Worm (Caenorhabditis elegans) whole organism, L1 larva: ENCODE data around the gene nlp-76.
A peak's percentile ranks its signal among the peaks of the same experiment; 100 is the strongest.

Source experiments
- C16A3.4 ChIP-seq: fragments of 150-350 bp; optimal IDR thresholded peaks from 2 replicates; lab custom pipeline; 2014; ENCODE audit warnings: missing biosample characterization, missing genetic modification characterization
- Y116A8C.19 ChIP-seq: sonication (generic microtip); optimal IDR thresholded peaks from 2 replicates; lab custom pipeline; 2016; ENCODE audit warnings: missing compliant biosample characterization, missing genetic modification characterization, borderline replicate concordance
- alr-1 ChIP-seq: fragments of 200-800 bp; sonication (Bioruptor generic); optimal IDR thresholded peaks from 2 replicates; lab custom pipeline; 2018; ENCODE audit warnings: borderline replicate concordance, mild to moderate bottlenecking, missing genetic modification characterization, missing compliant biosample characterization
- ama-1 ChIP-seq: fragments of 150-350 bp; optimal IDR thresholded peaks from 2 replicates; lab custom pipeline; 2014
- ceh-8 ChIP-seq: fragments of 200-800 bp; sonication (Bioruptor generic); optimal IDR thresholded peaks from 2 replicates; lab custom pipeline; 2018; ENCODE audit warnings: mild to moderate bottlenecking, missing genetic modification characterization, moderate library complexity, missing compliant biosample characterization
- ceh-88 ChIP-seq: fragments of 200-800 bp; sonication (Bioruptor generic); IDR thresholded peaks from 2 replicates; pipeline ENCODE4 v1.3.6; 2022; ENCODE audit warnings: missing genetic modification characterization, missing compliant biosample characterization
- dsc-1 ChIP-seq: sonication (generic microtip); optimal IDR thresholded peaks from 2 replicates; lab custom pipeline; 2016; ENCODE audit warnings: mild to moderate bottlenecking, missing genetic modification characterization, missing compliant biosample characterization
- efl-1 ChIP-seq, 4 experiments: fragments of 150-350 bp; optimal IDR thresholded peaks in 3 of 4; peaks in 1 of 4; 1 replicate in 1 of 4; 2 replicates in 3 of 4; lab custom pipeline; 2014; ENCODE audit warnings: missing biosample characterization in 2 of 4, missing genetic modification characterization in 2 of 4, missing genetic modification reagents in 2 of 4
- efl-3 ChIP-seq: fragments of 200-800 bp; sonication (Bioruptor generic); optimal IDR thresholded peaks from 2 replicates; lab custom pipeline; 2018; ENCODE audit warnings: mild to moderate bottlenecking, missing genetic modification characterization, missing compliant biosample characterization
- egl-13 ChIP-seq: sonication (generic microtip); optimal IDR thresholded peaks from 2 replicates; lab custom pipeline; 2016; ENCODE audit warnings: missing genotype, missing genetic modification reagents, missing genetic modification characterization, missing compliant biosample characterization
- egl-27 ChIP-seq, 2 experiments: fragments of 150-350 bp in 1 of 2; sonication (generic microtip); optimal IDR thresholded peaks; 3 replicates each; lab custom pipeline; 2017 to 2018; ENCODE audit warnings: missing biosample characterization in 2 of 2, missing genetic modification characterization in 2 of 2, missing genetic modification reagents in 2 of 2
- fkh-8 ChIP-seq: sonication (generic microtip); optimal IDR thresholded peaks from 2 replicates; lab custom pipeline; 2016; ENCODE audit warnings: mild to moderate bottlenecking, missing genetic modification characterization, missing compliant biosample characterization
- lin-14 ChIP-seq: fragments of 200-800 bp; sonication (Bioruptor generic); optimal IDR thresholded peaks from 2 replicates; lab custom pipeline; 2018; ENCODE audit warnings: mild to moderate bottlenecking, missing genetic modification characterization, moderate library complexity, missing compliant biosample characterization
- lin-35 ChIP-seq, 2 experiments: fragments of 150-350 bp; optimal IDR thresholded peaks; 2 replicates each; lab custom pipeline; 2014; ENCODE audit warnings: missing biosample characterization in 2 of 2, missing genetic modification characterization in 2 of 2, missing genetic modification reagents in 2 of 2
- lsy-2 ChIP-seq, 2 experiments: fragments of 150-350 bp; optimal IDR thresholded peaks; 2 replicates each; lab custom pipeline; 2014; ENCODE audit warnings: missing biosample characterization in 2 of 2, missing genetic modification characterization in 2 of 2
- nhr-20 ChIP-seq: sonication (generic microtip); optimal IDR thresholded peaks from 2 replicates; lab custom pipeline; 2016; ENCODE audit warnings: mild to moderate bottlenecking, missing genetic modification characterization, missing compliant biosample characterization
- nhr-47 ChIP-seq: sonication (generic microtip); optimal IDR thresholded peaks from 2 replicates; lab custom pipeline; 2016; ENCODE audit warnings: mild to moderate bottlenecking, missing genetic modification characterization, moderate library complexity, missing compliant biosample characterization
- nhr-71 ChIP-seq: sonication (generic microtip); optimal IDR thresholded peaks from 2 replicates; lab custom pipeline; 2016; ENCODE audit warnings: mild to moderate bottlenecking, missing genetic modification characterization, moderate library complexity, missing compliant biosample characterization
- nhr-85 ChIP-seq: sonication (generic microtip); peaks from one replicate; lab custom pipeline; 2016; ENCODE audit warnings: missing genetic modification characterization, inconsistent platforms, missing compliant biosample characterization
- pag-3 ChIP-seq: sonication (generic microtip); optimal IDR thresholded peaks from 2 replicates; lab custom pipeline; 2017; ENCODE audit warnings: missing genetic modification characterization, mild to moderate bottlenecking, missing compliant biosample characterization, antibody characterized with exemption, borderline replicate concordance; ENCODE audit not compliant: insufficient read depth
- pax-3 ChIP-seq: fragments of 200-800 bp; sonication (Bioruptor generic); optimal IDR thresholded peaks from 2 replicates; lab custom pipeline; 2018; ENCODE audit warnings: mild to moderate bottlenecking, missing genetic modification characterization, moderate library complexity, missing compliant biosample characterization
- skn-1 ChIP-seq: fragments of 150-350 bp; optimal IDR thresholded peaks from 2 replicates; lab custom pipeline; 2014; ENCODE audit warnings: missing biosample characterization, missing genetic modification characterization
- swsn-7 ChIP-seq: sonication (generic microtip); optimal IDR thresholded peaks from 2 replicates; lab custom pipeline; 2016; ENCODE audit warnings: missing genetic modification characterization, missing compliant biosample characterization
- tlp-1 ChIP-seq: fragments of 150-350 bp; optimal IDR thresholded peaks from 2 replicates; lab custom pipeline; 2014; ENCODE audit warnings: missing biosample characterization, missing genetic modification characterization
- unc-30 ChIP-seq: sonication (generic microtip); optimal IDR thresholded peaks from 2 replicates; lab custom pipeline; 2017; ENCODE audit warnings: missing biosample characterization, missing genetic modification characterization

Gene nlp-76

DNA sequence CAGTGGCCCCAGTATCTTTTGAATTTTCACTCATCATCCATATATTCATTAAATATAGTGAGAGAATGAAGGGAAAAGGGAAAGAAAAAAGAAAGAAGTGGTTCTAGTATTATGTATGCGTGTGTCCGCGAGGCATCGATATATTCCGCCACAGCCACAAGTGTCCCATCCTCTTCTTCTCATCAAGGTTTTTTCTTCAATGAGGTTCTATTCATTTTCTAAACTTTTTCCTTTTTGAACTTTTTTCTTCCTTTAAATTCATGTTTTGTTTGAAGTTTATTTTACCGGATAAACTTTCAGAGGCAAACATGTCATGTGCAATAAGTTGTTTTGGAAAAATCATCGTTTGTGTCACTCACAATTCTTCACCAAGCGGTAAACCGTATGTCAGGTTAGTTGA, 48.6 kb upstream of the nlp-76 start, which contains the start of gene rgs-2:
Gene rgs-2, plus strand, starts transcription at position 301 of the 400 bp plus-strand sequence.
- peak; percentile 3 for TF ChIP-seq lin-14 (GFP tag; lab: Kevin White, UChicago)
- no peak for TF ChIP-seq ama-1 (lab: Kevin White, UChicago)
- no peak for TF ChIP-seq efl-1 (optimal IDR thresholded peaks at IDR 0.05; lab: Kevin White, UChicago)
- TF ChIP-seq efl-1 (GFP tag; optimal IDR thresholded peaks at IDR 0.05 in 1 of 2; lab: Kevin White, UChicago), result no peak

DNA sequence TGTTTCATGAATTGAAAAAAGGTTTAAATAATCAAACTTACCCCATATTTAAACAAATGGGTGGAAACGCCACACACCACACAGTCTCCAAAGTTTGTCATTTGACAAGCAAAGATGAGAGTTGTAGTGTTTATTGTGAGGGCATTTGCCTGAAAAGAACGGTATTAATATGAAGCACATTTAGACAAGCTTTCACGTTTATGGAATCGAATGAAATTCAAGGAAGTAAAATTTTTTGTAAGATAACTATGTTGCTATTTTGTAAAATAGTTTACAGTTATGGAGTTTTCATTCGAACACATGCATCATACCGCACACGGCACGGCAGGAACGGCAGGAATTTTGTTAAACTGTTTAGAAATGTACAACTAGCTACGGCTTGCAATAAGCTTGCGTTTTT, 41.0 kb upstream of the nlp-76 start, which contains the start of gene nhr-272:
Gene nhr-272, minus strand, starts transcription at position 101 of the 400 bp plus-strand sequence.
- TF ChIP-seq egl-27 (tag; optimal IDR thresholded peaks at IDR 0.05; lab: Kevin White, UChicago), result no peak

- no peak for TF ChIP-seq efl-3 (GFP tag; lab: Kevin White, UChicago)
- peak; percentile 1 for TF ChIP-seq nhr-20 (tag; lab: Kevin White, UChicago)
- TF ChIP-seq alr-1 (tag; lab: Kevin White, UChicago), result no peak
- peak; percentile 79 for TF ChIP-seq fkh-8 (tag; lab: Kevin White, UChicago)
- TF ChIP-seq ceh-8 (GFP tag; lab: Kevin White, UChicago), result peak; percentile 28
- peak; percentile 41 for TF ChIP-seq egl-13 (tag; lab: Kevin White, UChicago)
- peak; percentile 86 for TF ChIP-seq dsc-1 (tag; lab: Kevin White, UChicago)
- TF ChIP-seq nhr-47 (tag; lab: Kevin White, UChicago), result peak; percentile 58
- TF ChIP-seq nhr-85 (tag; lab: Kevin White, UChicago), result no peak
- no peak for TF ChIP-seq pag-3
- peak in 1 of 2 experiments; percentile 11 for TF ChIP-seq lsy-2 (tag; optimal IDR thresholded peaks at IDR 0.05; lab: Kevin White, UChicago)
- TF ChIP-seq lin-35 (GFP tag; optimal IDR thresholded peaks at IDR 0.05; lab: Kevin White, UChicago), result no peak
- TF ChIP-seq nhr-71 (tag; lab: Kevin White, UChicago), result peak; percentile 62
- TF ChIP-seq, all 84 proteins: peak for 8
Measured at ce11 chrX:12702713-12703112, 39.0 kb upstream of the nlp-76 start.

- TF ChIP-seq C16A3.4 (tag; lab: Kevin White, UChicago), result no peak
- no peak for TF ChIP-seq nhr-71 (tag; lab: Kevin White, UChicago)
- no peak for TF ChIP-seq tlp-1
- TF ChIP-seq dsc-1 (tag; lab: Kevin White, UChicago), result no peak
- no peak for TF ChIP-seq efl-3 (GFP tag; lab: Kevin White, UChicago)
- TF ChIP-seq lin-35 (GFP tag; optimal IDR thresholded peaks at IDR 0.05; lab: Kevin White, UChicago), result no peak
- no peak for TF ChIP-seq skn-1 (tag; lab: Kevin White, UChicago)
- TF ChIP-seq ceh-8 (GFP tag; lab: Kevin White, UChicago), result no peak
- TF ChIP-seq Y116A8C.19 (tag; lab: Kevin White, UChicago), result no peak
- no peak for TF ChIP-seq fkh-8 (tag; lab: Kevin White, UChicago)
- TF ChIP-seq, all 84 proteins: peak for 0
Measured at ce11 chrX:12701963-12702362, 38.3 kb upstream of the nlp-76 start, which contains the start of gene nhr-214. nhr-214 (minus strand) TSS chrX:12702063.

DNA sequence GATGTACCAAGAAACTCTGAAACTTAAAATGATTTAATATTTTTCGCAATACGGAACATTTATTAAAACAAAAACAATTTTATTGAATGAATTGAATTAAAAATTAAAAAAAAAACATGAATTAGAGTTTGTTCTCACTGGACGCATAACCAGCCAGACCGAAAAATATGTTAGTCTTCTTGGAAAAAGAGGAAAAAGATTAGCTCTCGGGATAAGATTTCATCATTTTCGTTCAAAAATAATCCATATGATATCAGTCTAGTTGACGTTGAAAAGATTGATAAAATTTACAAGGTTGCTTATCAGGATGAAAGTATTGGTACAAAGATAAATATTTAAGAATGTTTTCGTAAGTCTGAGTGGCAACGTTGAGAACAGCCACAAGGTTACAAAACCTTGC, 36.8 kb upstream of the nlp-76 start, which contains the start of gene nhr-26:
Gene nhr-26, minus strand, starts transcription at position 10 of the 400 bp plus-strand sequence.
- no peak for TF ChIP-seq ceh-88 (GFP tag; lab: Robert Waterston, UW)
- TF ChIP-seq unc-30 (tag; lab: Kevin White, UChicago), result no peak
- peak; percentile 30 for TF ChIP-seq pax-3
- peak; percentile 92 for TF ChIP-seq dsc-1 (tag; lab: Kevin White, UChicago)
- peak; percentile 43 for TF ChIP-seq nhr-71 (tag; lab: Kevin White, UChicago)
- TF ChIP-seq egl-13 (tag; lab: Kevin White, UChicago), result peak; percentile 33
- TF ChIP-seq nhr-47 (tag; lab: Kevin White, UChicago), result peak; percentile 32
- peak; percentile 58 for TF ChIP-seq fkh-8 (tag; lab: Kevin White, UChicago)
- TF ChIP-seq, all 84 proteins: peak for 6

- TF ChIP-seq Y116A8C.19 (tag; lab: Kevin White, UChicago), result no peak
- TF ChIP-seq nhr-47 (tag; lab: Kevin White, UChicago), result peak; percentile 21
- TF ChIP-seq nhr-71 (tag; lab: Kevin White, UChicago), result peak; percentile 6
- TF ChIP-seq swsn-7 (tag; lab: Kevin White, UChicago), result peak; percentile 5
Measured at ce11 chrX:12693150-12693589, 29.5 kb upstream of the nlp-76 start.
